Worm (Caenorhabditis elegans): ENCODE results near the gene M60.4.
A peak's percentile ranks its signal among the peaks of the same experiment; 100 is the strongest.

- TF ChIP-seq hlh-8 (tag; optimal IDR thresholded peaks at IDR 0.05) (peak; percentile 9), fkh-10 (GFP tag; optimal IDR thresholded peaks at IDR 0.05) (no peak), dve-1 (tag; optimal IDR thresholded peaks at IDR 0.05) (peak; percentile 50), pha-2 (tag; optimal IDR thresholded peaks at IDR 0.05) (no peak), ceh-18 (tag; optimal IDR thresholded peaks at IDR 0.05) (peak; percentile 86), tbx-2 (tag; optimal IDR thresholded peaks at IDR 0.05) (peak; percentile 49), T23F11.4 (GFP tag; optimal IDR thresholded peaks at IDR 0.05) (no peak), che-1 (tag; optimal IDR thresholded peaks at IDR 0.05) (no peak), ref-2 (tag; optimal IDR thresholded peaks at IDR 0.05) (no peak), ceh-30 (tag; optimal IDR thresholded peaks at IDR 0.05) (peak; percentile 10), ama-1 (optimal IDR thresholded peaks at IDR 0.05) (no peak), C38D4.7 (GFP tag; optimal IDR thresholded peaks at IDR 0.05) (no peak), sox-4 (tag; optimal IDR thresholded peaks at IDR 0.05) (no peak)
Observed at ce11 chrX:8231858-8232257, 4.3 kb downstream of the M60.4 start, which contains the start of gene K02A6.3.
